Fruit fly (Drosophila melanogaster) whole organism, embryonic: ENCODE measurements around the gene MtnC.

Source experiments
- Ada2b ChIP-seq: fragments of 200-800 bp; sonication (Bioruptor generic); IDR thresholded peaks from 2 replicates; pipeline ENCODE4 v1.3.6; 2022; ENCODE audit warnings: missing biosample characterization, missing genetic modification characterization
- BEAF-32 ChIP-seq: fragments of 200-800 bp; sonication (Bioruptor generic); optimal IDR thresholded peaks from 3 replicates; lab custom pipeline; 2017; ENCODE audit warnings: missing biosample characterization, missing genetic modification characterization, mild to moderate bottlenecking, moderate library complexity, missing genetic modification reagents
- Bgb ChIP-seq: fragments of 200-800 bp; sonication (Bioruptor generic); IDR thresholded peaks from 2 replicates; pipeline ENCODE4 v1.3.6; 2022; ENCODE audit warnings: missing biosample characterization, missing genetic modification characterization; ENCODE audit not compliant: partially characterized antibody
- CG1024 ChIP-seq: fragments of 200-800 bp; sonication (Bioruptor generic); IDR thresholded peaks from 2 replicates; pipeline ENCODE4 v1.3.6; 2022; ENCODE audit warnings: missing biosample characterization, missing genetic modification characterization
- CG13123 ChIP-seq: fragments of 200-800 bp; sonication (Bioruptor generic); optimal IDR thresholded peaks from 2 replicates; lab custom pipeline; 2016; ENCODE audit warnings: missing biosample characterization, missing genetic modification characterization
- CG15269 ChIP-seq: fragments of 200-800 bp; sonication (Bioruptor generic); optimal IDR thresholded peaks from 2 replicates; lab custom pipeline; 2018; ENCODE audit warnings: missing biosample characterization, mild to moderate bottlenecking, missing genetic modification characterization, moderate library complexity
- CG16779 ChIP-seq: fragments of 200-800 bp; sonication (Bioruptor generic); IDR thresholded peaks from 2 replicates; pipeline ENCODE4 v1.3.6; 2022; ENCODE audit warnings: missing biosample characterization, missing genetic modification characterization
- CG18619 ChIP-seq: fragments of 200-800 bp; sonication (Bioruptor generic); optimal IDR thresholded peaks from 3 replicates; lab custom pipeline; 2017; ENCODE audit warnings: missing biosample characterization, mild to moderate bottlenecking, missing genetic modification characterization
- CG2120 ChIP-seq: fragments of 200-800 bp; sonication (Bioruptor generic); optimal IDR thresholded peaks from 3 replicates; lab custom pipeline; 2016; ENCODE audit warnings: missing biosample characterization, missing genetic modification characterization
- CG32772 ChIP-seq: fragments of 200-800 bp; sonication (Bioruptor generic); IDR thresholded peaks from 2 replicates; pipeline ENCODE4 v1.3.6; 2022; ENCODE audit warnings: missing biosample characterization, missing genetic modification characterization
- CG3726 ChIP-seq: fragments of 200-800 bp; sonication (Bioruptor generic); IDR thresholded peaks from 3 replicates; pipeline ENCODE4, ENCODE4 v1.3.6; 2022; ENCODE audit warnings: missing biosample characterization, missing genetic modification characterization
- CG42726 ChIP-seq: fragments of 200-800 bp; sonication (Bioruptor generic); IDR thresholded peaks from 2 replicates; pipeline ENCODE4 v1.3.6; 2022; ENCODE audit warnings: missing biosample characterization, missing genetic modification characterization; ENCODE audit not compliant: partially characterized antibody
- CG4707 ChIP-seq: fragments of 200-800 bp; sonication (Bioruptor generic); optimal IDR thresholded peaks from 2 replicates; lab custom pipeline; 2018; ENCODE audit warnings: missing biosample characterization, mild to moderate bottlenecking, missing genetic modification characterization, moderate library complexity
- CG5953 ChIP-seq: fragments of 200-800 bp; sonication (Bioruptor generic); IDR thresholded peaks from 2 replicates; pipeline ENCODE4 v1.3.6; 2022; ENCODE audit warnings: missing biosample characterization, missing genetic modification characterization
- CG6765 ChIP-seq: fragments of 200-800 bp; sonication (Bioruptor generic); optimal IDR thresholded peaks from 3 replicates; lab custom pipeline; 2017; ENCODE audit warnings: missing biosample characterization, mild to moderate bottlenecking, missing genetic modification characterization
- CG7271 ChIP-seq: fragments of 200-800 bp; sonication (Bioruptor generic); optimal IDR thresholded peaks from 2 replicates; lab custom pipeline; 2018; ENCODE audit warnings: missing biosample characterization, mild to moderate bottlenecking, missing genetic modification characterization, moderate library complexity
- CG7372 ChIP-seq: fragments of 200-800 bp; sonication (Bioruptor generic); IDR thresholded peaks from 2 replicates; pipeline ENCODE4 v1.3.6; 2022; ENCODE audit warnings: missing biosample characterization, missing genetic modification characterization
- CG7928 ChIP-seq: fragments of 200-800 bp; sonication (Bioruptor generic); optimal IDR thresholded peaks from 2 replicates; lab custom pipeline; 2017; ENCODE audit warnings: missing biosample characterization, mild to moderate bottlenecking, missing genetic modification characterization
- CG7963 ChIP-seq: fragments of 200-800 bp; sonication (Bioruptor generic); IDR thresholded peaks from 3 replicates; pipeline ENCODE4 v1.3.6; 2022; ENCODE audit warnings: missing biosample characterization, missing genetic modification characterization; ENCODE audit not compliant: partially characterized antibody
- CG8089 ChIP-seq: fragments of 200-800 bp; sonication (Bioruptor generic); optimal IDR thresholded peaks from 3 replicates; lab custom pipeline; 2016; ENCODE audit warnings: missing biosample characterization, missing genetic modification characterization
- CG8924 ChIP-seq: fragments of 200-800 bp; optimal IDR thresholded peaks from 3 replicates; lab custom pipeline; 2019; ENCODE audit warnings: missing biosample characterization, mild to moderate bottlenecking, missing genetic modification characterization, moderate library complexity
- Ets65A ChIP-seq: fragments of 200-800 bp; sonication (Bioruptor generic); peaks from one replicate; lab custom pipeline; 2016; ENCODE audit warnings: missing biosample characterization, missing genetic modification characterization
- HLH3B ChIP-seq: fragments of 200-800 bp; sonication (Bioruptor generic); IDR thresholded peaks from 2 replicates; pipeline ENCODE4 v1.3.6; 2022; ENCODE audit warnings: missing biosample characterization, missing genetic modification characterization
- HmgD ChIP-seq: fragments of 200-800 bp; sonication (Bioruptor generic); optimal IDR thresholded peaks from 3 replicates; lab custom pipeline; 2016; ENCODE audit warnings: missing biosample characterization, missing genetic modification characterization
- Hr78 ChIP-seq, 2 experiments: fragments of 200-800 bp in 1 of 2; fragments of >200 bp in 1 of 2; sonication (Bioruptor generic) in 1 of 2; optimal IDR thresholded peaks; 2 replicates each; lab custom pipeline; 2017 to 2019; ENCODE audit warnings: missing biosample characterization in 2 of 2, missing genetic modification characterization in 2 of 2, mild to moderate bottlenecking in 1 of 2, moderate library complexity in 1 of 2
- Meics ChIP-seq: fragments of 200-800 bp; sonication (Bioruptor generic); optimal IDR thresholded peaks from 2 replicates; lab custom pipeline; 2017; ENCODE audit warnings: missing biosample characterization, mild to moderate bottlenecking, missing genetic modification characterization
- NC2α ChIP-seq: fragments of 200-800 bp; sonication (Bioruptor generic); optimal IDR thresholded peaks from 2 replicates; lab custom pipeline; 2016; ENCODE audit warnings: missing biosample characterization, missing genetic modification characterization
- Nf-YC ChIP-seq: fragments of 200-800 bp; optimal IDR thresholded peaks from 3 replicates; lab custom pipeline; 2019; ENCODE audit warnings: missing biosample characterization, mild to moderate bottlenecking, missing genetic modification characterization, moderate library complexity
- Opbp ChIP-seq: fragments of 200-800 bp; sonication (Bioruptor generic); IDR thresholded peaks from 3 replicates; pipeline ENCODE4 v1.3.6; 2022; ENCODE audit warnings: missing biosample characterization, missing genetic modification characterization; ENCODE audit not compliant: partially characterized antibody
- Pdp1 ChIP-seq, 2 experiments: fragments of 200-800 bp; sonication (Bioruptor generic); optimal IDR thresholded peaks; 3 replicates each; lab custom pipeline; 2016; ENCODE audit warnings: missing biosample characterization in 2 of 2, missing genetic modification characterization in 2 of 2, mild to moderate bottlenecking in 1 of 2, moderate library complexity in 1 of 2
- Ptx1 ChIP-seq: fragments of 200-800 bp; sonication (Bioruptor generic); IDR thresholded peaks from 2 replicates; pipeline ENCODE4 v1.3.6; 2022; ENCODE audit warnings: missing biosample characterization, missing genetic modification characterization
- Rx ChIP-seq: fragments of 200-800 bp; sonication (Bioruptor generic); IDR thresholded peaks from 2 replicates; pipeline ENCODE4 v1.3.6; 2022; ENCODE audit warnings: missing biosample characterization, missing genetic modification characterization
- Sry-δ ChIP-seq: fragments of 200-800 bp; sonication (Bioruptor generic); optimal IDR thresholded peaks from 2 replicates; lab custom pipeline; 2016; ENCODE audit warnings: missing biosample characterization, missing genetic modification characterization
- ac ChIP-seq: fragments of 200-800 bp; sonication (Bioruptor generic); optimal IDR thresholded peaks from 3 replicates; lab custom pipeline; 2017; ENCODE audit warnings: missing biosample characterization, mild to moderate bottlenecking, missing genetic modification characterization
- al ChIP-seq: fragments of 200-800 bp; sonication (Bioruptor generic); IDR thresholded peaks from 2 replicates; pipeline ENCODE4 v1.3.6; 2022; ENCODE audit warnings: missing biosample characterization, missing genetic modification characterization
- ara ChIP-seq: fragments of 200-800 bp; sonication (Bioruptor generic); IDR thresholded peaks from 2 replicates; pipeline ENCODE4 v1.3.6; 2022; ENCODE audit warnings: missing biosample characterization, missing genetic modification characterization
- cato ChIP-seq: fragments of 200-800 bp; sonication (Bioruptor generic); optimal IDR thresholded peaks from 2 replicates; lab custom pipeline; 2016; ENCODE audit warnings: missing biosample characterization, missing genetic modification characterization, borderline replicate concordance
- crol ChIP-seq: fragments of 200-800 bp; sonication (Bioruptor generic); IDR thresholded peaks from 2 replicates; pipeline ENCODE4 v1.3.6; 2022; ENCODE audit warnings: missing biosample characterization, missing genetic modification characterization
- exex ChIP-seq: fragments of 200-800 bp; sonication (Bioruptor generic); optimal IDR thresholded peaks from 4 replicates; lab custom pipeline; 2018; ENCODE audit warnings: missing biosample characterization, mild to moderate bottlenecking, missing genetic modification characterization, moderate library complexity
- fu2 ChIP-seq: fragments of 200-800 bp; sonication (Bioruptor generic); optimal IDR thresholded peaks from 2 replicates; lab custom pipeline; 2016; ENCODE audit warnings: missing biosample characterization, missing genetic modification characterization
- h ChIP-seq: fragments of >200 bp; optimal IDR thresholded peaks from 2 replicates; lab custom pipeline; 2017
- ken ChIP-seq: fragments of 200-800 bp; sonication (Bioruptor generic); IDR thresholded peaks from 3 replicates; pipeline ENCODE4 v1.3.6; 2022; ENCODE audit warnings: missing biosample characterization, missing genetic modification characterization
- nau ChIP-seq: fragments of 200-800 bp; sonication (Bioruptor generic); optimal IDR thresholded peaks from 3 replicates; lab custom pipeline; 2017; ENCODE audit warnings: missing biosample characterization, mild to moderate bottlenecking, missing genetic modification characterization, missing genetic modification reagents
- pfk ChIP-seq: fragments of 200-800 bp; sonication (Bioruptor generic); optimal IDR thresholded peaks from 2 replicates; lab custom pipeline; 2018; ENCODE audit warnings: missing biosample characterization, mild to moderate bottlenecking, missing genetic modification characterization, moderate library complexity
- pho ChIP-seq: fragments of 200-800 bp; sonication (Bioruptor generic); optimal IDR thresholded peaks from 2 replicates; lab custom pipeline; 2016; ENCODE audit warnings: missing biosample characterization, missing genetic modification characterization
- schlank ChIP-seq: fragments of 200-800 bp; sonication (Bioruptor generic); optimal IDR thresholded peaks from 2 replicates; lab custom pipeline; 2018; ENCODE audit warnings: missing biosample characterization, mild to moderate bottlenecking, missing genetic modification characterization
- seq ChIP-seq: fragments of 200-800 bp; sonication (Bioruptor generic); IDR thresholded peaks from 2 replicates; pipeline ENCODE4 v1.3.6; 2022; ENCODE audit warnings: missing biosample characterization, missing genetic modification characterization
- sim ChIP-seq: fragments of 200-800 bp; sonication (Bioruptor generic); IDR thresholded peaks from 2 replicates; pipeline ENCODE4 v1.3.6; 2022; ENCODE audit warnings: missing biosample characterization, missing genetic modification characterization
- sisA ChIP-seq: fragments of 200-800 bp; sonication (Bioruptor generic); IDR thresholded peaks from 2 replicates; pipeline ENCODE4 v1.3.6; 2022; ENCODE audit warnings: missing biosample characterization, missing genetic modification characterization
- tll ChIP-seq, 2 experiments: fragments of 200-800 bp in 1 of 2; fragments of >200 bp in 1 of 2; sonication (Bioruptor generic) in 1 of 2; optimal IDR thresholded peaks; 2 replicates each; lab custom pipeline; 2017 to 2019; ENCODE audit warnings: missing biosample characterization in 2 of 2, missing genetic modification characterization in 2 of 2, mild to moderate bottlenecking in 1 of 2, moderate library complexity in 1 of 2
- trem ChIP-seq: fragments of 200-800 bp; optimal IDR thresholded peaks from 3 replicates; lab custom pipeline; 2019; ENCODE audit warnings: missing biosample characterization, mild to moderate bottlenecking, missing genetic modification characterization, moderate library complexity
- wor ChIP-seq: fragments of 200-800 bp; sonication (Bioruptor generic); IDR thresholded peaks from 2 replicates; pipeline ENCODE4 v1.3.6; 2022; ENCODE audit warnings: missing biosample characterization, missing genetic modification characterization

Gene MtnC

dm6 chr3R:20310905-20311304 is 49.2 kb upstream of the MtnC start (continued):
- TF ChIP-seq Bgb (GFP tag; lab: Robert Waterston, UW) (no peak), Ets65A (GFP tag; lab: Kevin White, UChicago) (peak; percentile 26), sisA (GFP tag; lab: Robert Waterston, UW) (no peak), CG4707 (GFP tag; lab: Kevin White, UChicago) (no peak), CG8924 (tag; lab: Kevin White, UChicago) (peak; percentile 2), h (lab: Kevin White, UChicago) (no peak), exex (peak; percentile 56), CG7928 (no peak), Opbp (GFP tag; lab: Robert Waterston, UW) (no peak), tll (GFP tag; optimal IDR thresholded peaks at IDR 0.05; lab: Kevin White, UChicago) (no peak), schlank (tag; lab: Kevin White, UChicago) (no peak), ara (GFP tag; lab: Robert Waterston, UW) (no peak), CG32772 (GFP tag; lab: Robert Waterston, UW) (no peak), crol (GFP tag; lab: Robert Waterston, UW) (no peak), Nf-YC (tag; lab: Kevin White, UChicago) (no peak), fu2 (GFP tag; lab: Kevin White, UChicago) (peak; percentile 30), pho (GFP tag; lab: Kevin White, UChicago) (peak; percentile 3), ken (GFP tag; lab: Robert Waterston, UW) (no peak), CG16779 (GFP tag; lab: Robert Waterston, UW) (no peak), Pdp1 (GFP tag; optimal IDR thresholded peaks at IDR 0.05; lab: Kevin White, UChicago) (no peak), Ada2b (no peak), Sry-δ (GFP tag; lab: Kevin White, UChicago) (no peak), NC2α (GFP tag; lab: Kevin White, UChicago) (no peak), CG7372 (GFP tag; lab: Robert Waterston, UW) (no peak), CG6765 (GFP tag; lab: Kevin White, UChicago) (peak; percentile 30), sim (GFP tag; lab: Robert Waterston, UW) (no peak), CG18619 (peak; percentile 22), HLH3B (no peak), CG5953 (GFP tag; lab: Robert Waterston, UW) (no peak), Meics (GFP tag; lab: Kevin White, UChicago) (peak; percentile 71), Hr78 (GFP tag; optimal IDR thresholded peaks at IDR 0.05; lab: Kevin White, UChicago) (no peak), CG7963 (GFP tag; lab: Robert Waterston, UW) (no peak), al (GFP tag; lab: Robert Waterston, UW) (no peak), CG2120 (peak; percentile 33), ac (no peak), CG7271 (no peak), Ptx1 (no peak), CG8089 (GFP tag; lab: Kevin White, UChicago) (no peak), wor (GFP tag; lab: Robert Waterston, UW) (no peak), nau (GFP tag; lab: Kevin White, UChicago) (no peak), BEAF-32 (GFP tag; lab: Kevin White, UChicago) (no peak), CG3726 (GFP tag; lab: Robert Waterston, UW) (no peak), CG13123 (GFP tag; lab: Kevin White, UChicago) (no peak), cato (GFP tag; lab: Kevin White, UChicago) (no peak), pfk (GFP tag; lab: Kevin White, UChicago) (no peak), trem (tag; lab: Kevin White, UChicago) (no peak), seq (GFP tag; lab: Robert Waterston, UW) (no peak), CG42726 (no peak), CG15269 (tag; lab: Kevin White, UChicago) (peak; percentile 30), Rx (no peak), CG1024 (GFP tag; lab: Robert Waterston, UW) (no peak), HmgD (GFP tag; lab: Kevin White, UChicago) (no peak)
